Fruit fly (Drosophila melanogaster) whole organism, embryonic: ENCODE results near the gene Shawn.

Experiments
- ATbp ChIP-seq: fragments of 200-800 bp; sonication (Bioruptor generic); optimal IDR thresholded peaks from 2 replicates; lab custom pipeline; 2017; ENCODE audit warnings: missing biosample characterization, mild to moderate bottlenecking, missing genetic modification characterization, missing genetic modification reagents
- CG10274 ChIP-seq: fragments of 200-800 bp; sonication (Bioruptor generic); optimal IDR thresholded peaks from 3 replicates; lab custom pipeline; 2017; ENCODE audit warnings: missing biosample characterization, mild to moderate bottlenecking, missing genetic modification characterization
- CG10654 ChIP-seq: fragments of 200-800 bp; sonication (Bioruptor generic); optimal IDR thresholded peaks from 2 replicates; lab custom pipeline; 2016; ENCODE audit warnings: missing biosample characterization, missing genetic modification characterization
- CG13624 ChIP-seq: fragments of 200-800 bp; sonication (Bioruptor generic); optimal IDR thresholded peaks from 2 replicates; lab custom pipeline; 2016; ENCODE audit warnings: missing biosample characterization, missing genetic modification characterization
- CG14441 ChIP-seq: fragments of 200-800 bp; sonication (Bioruptor generic); IDR thresholded peaks from 2 replicates; pipeline ENCODE4 v1.3.6; 2022; ENCODE audit warnings: missing biosample characterization, missing genetic modification characterization
- CG14667 ChIP-seq: fragments of 200-800 bp; sonication (Bioruptor generic); IDR thresholded peaks from 2 replicates; pipeline ENCODE4 v1.3.6; 2022; ENCODE audit warnings: missing biosample characterization, missing genetic modification characterization
- CG15269 ChIP-seq: fragments of 200-800 bp; sonication (Bioruptor generic); optimal IDR thresholded peaks from 2 replicates; lab custom pipeline; 2018; ENCODE audit warnings: missing biosample characterization, mild to moderate bottlenecking, missing genetic modification characterization, moderate library complexity
- CG1529 ChIP-seq: fragments of 200-800 bp; sonication (Bioruptor generic); optimal IDR thresholded peaks from 3 replicates; lab custom pipeline; 2018; ENCODE audit warnings: missing biosample characterization, missing genetic modification characterization
- CG15601 ChIP-seq: fragments of 200-800 bp; sonication (Bioruptor generic); optimal IDR thresholded peaks from 3 replicates; lab custom pipeline; 2019; ENCODE audit warnings: missing biosample characterization, mild to moderate bottlenecking, missing genetic modification characterization, moderate library complexity
- CG16815 ChIP-seq: fragments of 200-800 bp; sonication (Bioruptor generic); optimal IDR thresholded peaks from 3 replicates; lab custom pipeline; 2017; ENCODE audit warnings: missing biosample characterization, mild to moderate bottlenecking, missing genetic modification characterization
- CG17186 ChIP-seq: fragments of 200-800 bp; sonication (Bioruptor generic); optimal IDR thresholded peaks from 3 replicates; lab custom pipeline; 2017; ENCODE audit warnings: missing biosample characterization, missing genetic modification reagents, missing genetic modification characterization
- CG17385 ChIP-seq: fragments of 200-800 bp; sonication (Bioruptor generic); optimal IDR thresholded peaks from 3 replicates; lab custom pipeline; 2018; ENCODE audit warnings: missing biosample characterization, mild to moderate bottlenecking, missing genetic modification characterization
- CG17912 ChIP-seq: fragments of 200-800 bp; sonication (Bioruptor generic); optimal IDR thresholded peaks from 2 replicates; lab custom pipeline; 2018; ENCODE audit warnings: missing biosample characterization, mild to moderate bottlenecking, missing genetic modification characterization
- CG1832 ChIP-seq: fragments of 200-800 bp; sonication (Bioruptor generic); optimal IDR thresholded peaks from 2 replicates; lab custom pipeline; 2017; ENCODE audit warnings: missing biosample characterization, mild to moderate bottlenecking, missing genetic modification characterization, inconsistent platforms
- CG18599 ChIP-seq: fragments of 200-800 bp; sonication (Bioruptor generic); optimal IDR thresholded peaks from 3 replicates; lab custom pipeline; 2017; ENCODE audit warnings: missing biosample characterization, missing genetic modification characterization, mild to moderate bottlenecking, moderate library complexity, missing genetic modification reagents
- CG30431 ChIP-seq: fragments of 200-800 bp; sonication (Bioruptor generic); optimal IDR thresholded peaks from 2 replicates; lab custom pipeline; 2017; ENCODE audit warnings: missing biosample characterization, missing genetic modification characterization
- CG3407 ChIP-seq: fragments of 200-800 bp; sonication (Bioruptor generic); optimal IDR thresholded peaks from 2 replicates; lab custom pipeline; 2018; ENCODE audit warnings: missing biosample characterization, mild to moderate bottlenecking, missing genetic modification characterization
- CG4328 ChIP-seq: fragments of 200-800 bp; sonication (Bioruptor generic); optimal IDR thresholded peaks from 3 replicates; lab custom pipeline; 2017; ENCODE audit warnings: missing biosample characterization, missing genetic modification reagents, missing genetic modification characterization
- CG4707 ChIP-seq: fragments of 200-800 bp; sonication (Bioruptor generic); optimal IDR thresholded peaks from 2 replicates; lab custom pipeline; 2018; ENCODE audit warnings: missing biosample characterization, mild to moderate bottlenecking, missing genetic modification characterization, moderate library complexity
- CG5180 ChIP-seq: fragments of 200-800 bp; sonication (Bioruptor generic); optimal IDR thresholded peaks from 3 replicates; lab custom pipeline; 2017; ENCODE audit warnings: missing biosample characterization, missing genetic modification characterization, mild to moderate bottlenecking, moderate library complexity, missing genetic modification reagents
- CG7271 ChIP-seq: fragments of 200-800 bp; sonication (Bioruptor generic); optimal IDR thresholded peaks from 2 replicates; lab custom pipeline; 2018; ENCODE audit warnings: missing biosample characterization, mild to moderate bottlenecking, missing genetic modification characterization, moderate library complexity
- CG7556 ChIP-seq: fragments of 200-800 bp; sonication (Bioruptor generic); optimal IDR thresholded peaks from 2 replicates; lab custom pipeline; 2017; ENCODE audit warnings: missing biosample characterization, mild to moderate bottlenecking, missing genetic modification characterization
- CG7839 ChIP-seq: fragments of 200-800 bp; sonication (Bioruptor generic); optimal IDR thresholded peaks from 3 replicates; lab custom pipeline; 2018; ENCODE audit warnings: missing biosample characterization, mild to moderate bottlenecking, missing genetic modification characterization, moderate library complexity
- CG8281 ChIP-seq: fragments of 200-800 bp; sonication (Bioruptor generic); optimal IDR thresholded peaks from 2 replicates; lab custom pipeline; 2018; ENCODE audit warnings: missing biosample characterization, mild to moderate bottlenecking, missing genetic modification characterization, moderate library complexity
- CG8388 ChIP-seq: fragments of 200-800 bp; sonication (Bioruptor generic); optimal IDR thresholded peaks from 2 replicates; lab custom pipeline; 2019; ENCODE audit warnings: missing biosample characterization, mild to moderate bottlenecking, missing genetic modification characterization, moderate library complexity
- CG8944 ChIP-seq: fragments of 200-800 bp; sonication (Bioruptor generic); optimal IDR thresholded peaks from 3 replicates; lab custom pipeline; 2016; ENCODE audit warnings: missing biosample characterization, missing genetic modification characterization
- CG9876 ChIP-seq: fragments of 200-800 bp; sonication (Bioruptor generic); optimal IDR thresholded peaks from 2 replicates; lab custom pipeline; 2016; ENCODE audit warnings: missing biosample characterization, missing genetic modification characterization
- CoRest ChIP-seq: fragments of 200-800 bp; sonication (Bioruptor generic); optimal IDR thresholded peaks from 3 replicates; lab custom pipeline; 2018; ENCODE audit warnings: missing biosample characterization, mild to moderate bottlenecking, missing genetic modification characterization, moderate library complexity
- Doc3 ChIP-seq: fragments of 200-800 bp; sonication (Bioruptor generic); IDR thresholded peaks from 3 replicates; pipeline ENCODE4 v1.3.6; 2022; ENCODE audit warnings: missing biosample characterization, missing genetic modification characterization; ENCODE audit not compliant: partially characterized antibody
- HLH4C ChIP-seq: fragments of 200-800 bp; sonication (Bioruptor generic); IDR thresholded peaks from 3 replicates; pipeline ENCODE4 v1.3.6; 2022; ENCODE audit warnings: missing biosample characterization, missing genetic modification characterization; ENCODE audit not compliant: partially characterized antibody
- Nf-YA ChIP-seq: fragments of 200-800 bp; sonication (Bioruptor generic); IDR thresholded peaks from 2 replicates; pipeline ENCODE4 v1.3.6; 2022; ENCODE audit warnings: missing biosample characterization, missing genetic modification characterization
- Oli ChIP-seq: fragments of 200-800 bp; sonication (Bioruptor generic); optimal IDR thresholded peaks from 2 replicates; lab custom pipeline; 2018; ENCODE audit warnings: missing biosample characterization, mild to moderate bottlenecking, missing genetic modification characterization, moderate library complexity
- Xrp1 ChIP-seq: fragments of 200-800 bp; sonication (Bioruptor generic); IDR thresholded peaks from 2 replicates; pipeline ENCODE4 v1.3.6; 2022; ENCODE audit warnings: missing biosample characterization, missing genetic modification characterization
- ash1 ChIP-seq: fragments of 200-800 bp; sonication (Bioruptor generic); optimal IDR thresholded peaks from 2 replicates; lab custom pipeline; 2018; ENCODE audit warnings: missing biosample characterization, mild to moderate bottlenecking, missing genetic modification characterization
- cato ChIP-seq: fragments of 200-800 bp; sonication (Bioruptor generic); optimal IDR thresholded peaks from 2 replicates; lab custom pipeline; 2016; ENCODE audit warnings: missing biosample characterization, missing genetic modification characterization, borderline replicate concordance
- danr ChIP-seq: fragments of 200-800 bp; sonication (Bioruptor generic); IDR thresholded peaks from 2 replicates; pipeline ENCODE4 v1.3.6; 2022; ENCODE audit warnings: missing biosample characterization, missing genetic modification characterization
- disco-r ChIP-seq: fragments of 200-800 bp; sonication (Bioruptor generic); optimal IDR thresholded peaks from 2 replicates; lab custom pipeline; 2016; ENCODE audit warnings: missing biosample characterization, missing genetic modification characterization
- ewg ChIP-seq: fragments of 200-800 bp; sonication (Bioruptor generic); optimal IDR thresholded peaks from 3 replicates; lab custom pipeline; 2017; ENCODE audit warnings: mild to moderate bottlenecking, missing biosample characterization, missing genetic modification reagents, missing genetic modification characterization
- gt ChIP-seq: fragments of 200-800 bp; sonication (Bioruptor generic); IDR thresholded peaks from 2 replicates; pipeline ENCODE4 v1.3.6; 2022; ENCODE audit warnings: missing biosample characterization, missing genetic modification characterization
- lilli ChIP-seq: fragments of 200-800 bp; sonication (Bioruptor generic); optimal IDR thresholded peaks from 3 replicates; lab custom pipeline; 2016; ENCODE audit warnings: missing biosample characterization, missing genetic modification characterization
- oc ChIP-seq: fragments of 200-800 bp; sonication (Bioruptor generic); optimal IDR thresholded peaks from 2 replicates; lab custom pipeline; 2018; ENCODE audit warnings: missing biosample characterization, mild to moderate bottlenecking, missing genetic modification characterization, moderate library complexity
- otp ChIP-seq: fragments of 200-800 bp; sonication (Bioruptor generic); IDR thresholded peaks from 3 replicates; pipeline ENCODE4, ENCODE4 v1.3.6; 2022; ENCODE audit warnings: missing biosample characterization, missing genetic modification characterization
- prd ChIP-seq, 3 experiments: fragments of >200 bp in 2 of 3; fragments of 200-800 bp in 1 of 3; sonication (Bioruptor generic) in 1 of 3; optimal IDR thresholded peaks in 2 of 3; IDR thresholded peaks in 1 of 3; 2 replicates in 2 of 3; 3 replicates in 1 of 3; pipeline versions ENCODE4 v1.3.6 to Lab custom; 2017 to 2022; ENCODE audit warnings: missing biosample characterization in 1 of 3, missing genetic modification characterization in 1 of 3
- ranshi ChIP-seq: fragments of 200-800 bp; sonication (Bioruptor generic); IDR thresholded peaks from 2 replicates; pipeline ENCODE4 v1.3.6; 2022; ENCODE audit warnings: missing biosample characterization, missing genetic modification characterization
- rib ChIP-seq: fragments of 200-800 bp; sonication (Bioruptor generic); IDR thresholded peaks from 2 replicates; pipeline ENCODE4 v1.3.6; 2022; ENCODE audit warnings: missing biosample characterization, missing genetic modification characterization
- salm ChIP-seq: fragments of 200-800 bp; sonication (Bioruptor generic); optimal IDR thresholded peaks from 2 replicates; lab custom pipeline; 2018; ENCODE audit warnings: missing biosample characterization, mild to moderate bottlenecking, missing genetic modification characterization
- sens ChIP-seq: fragments of 200-800 bp; sonication (Bioruptor generic); peaks from one replicate; lab custom pipeline; 2016; ENCODE audit warnings: missing biosample characterization, missing genetic modification characterization
- so ChIP-seq: fragments of 200-800 bp; sonication (Bioruptor generic); IDR thresholded peaks from 3 replicates; pipeline ENCODE4 v1.3.6; 2022; ENCODE audit warnings: missing biosample characterization, missing genetic modification characterization
- vfl ChIP-seq: fragments of 200-800 bp; sonication (Bioruptor generic); optimal IDR thresholded peaks from 2 replicates; lab custom pipeline; 2016; ENCODE audit warnings: missing biosample characterization, missing genetic modification characterization

Shawn gene

DNA sequence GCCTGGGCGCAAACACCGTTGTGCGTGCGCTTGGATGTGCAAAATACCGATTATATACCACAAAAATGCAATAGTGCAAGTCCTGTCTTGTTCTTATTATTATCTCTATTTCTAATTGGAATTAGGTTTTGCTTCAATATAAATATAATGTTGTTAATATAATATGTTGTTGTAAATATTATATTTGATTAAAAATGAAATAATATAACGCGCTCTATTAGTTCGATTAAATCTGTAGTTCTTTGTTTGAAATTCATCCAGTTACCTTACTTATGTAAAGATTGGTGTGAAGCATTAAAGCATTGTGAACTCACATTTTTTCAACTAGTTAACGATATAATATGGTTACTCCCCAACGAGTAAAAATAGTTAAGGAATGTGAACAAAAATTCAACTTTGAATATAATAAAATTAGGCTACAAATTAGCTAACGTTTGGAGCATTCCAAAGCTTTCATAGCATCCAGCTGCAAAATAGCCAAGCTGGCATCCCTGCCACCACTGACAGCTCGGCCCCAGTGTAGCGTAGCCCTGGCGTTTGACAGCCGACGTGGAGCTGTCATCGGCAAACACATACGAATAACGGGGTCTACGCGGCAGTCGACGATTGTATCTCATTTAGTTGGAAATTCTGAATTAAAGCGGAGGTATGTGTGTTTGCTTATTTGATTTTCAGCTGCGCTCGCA, 31.6 kb downstream of the Shawn start, which contains the start of the genes CG12237 and Sec61gamma (continued):
- TF ChIP-seq salm (tag; lab: Kevin White, UChicago) (no peak), CG10654 (GFP tag; lab: Kevin White, UChicago) (peak; percentile 3), CG17385 (GFP tag; lab: Kevin White, UChicago) (peak; percentile 9), ewg (GFP tag; lab: Kevin White, UChicago) (peak; percentile 11), CG17186 (GFP tag; lab: Kevin White, UChicago) (peak; percentile 29), CG1832 (no peak), CoRest (peak; percentile 53), CG15601 (peak; percentile 24), CG16815 (GFP tag; lab: Kevin White, UChicago) (no peak), CG30431 (no peak), CG7556 (no peak), CG4328 (GFP tag; lab: Kevin White, UChicago) (no peak), prd (optimal IDR thresholded peaks at IDR 0.05; lab: Kevin White, UChicago) (no peak), prd (GFP tag; IDR thresholded peaks at IDR 0.05; lab: Robert Waterston, UW) (no peak), CG7839 (tag; lab: Kevin White, UChicago) (no peak), rib (GFP tag; lab: Robert Waterston, UW) (peak; percentile 55), otp (GFP tag; lab: Robert Waterston, UW) (no peak), CG3407 (GFP tag; lab: Kevin White, UChicago) (no peak), CG10274 (no peak), lilli (GFP tag; lab: Kevin White, UChicago) (peak; percentile 25), CG8388 (GFP tag; lab: Kevin White, UChicago) (no peak), Oli (no peak), CG17912 (GFP tag; lab: Kevin White, UChicago) (no peak), oc (tag; lab: Kevin White, UChicago) (no peak), Nf-YA (no peak), so (0 out of 3 replicates have a peak, but pooled peaks have one; percentile 44), gt (GFP tag; lab: Robert Waterston, UW) (no peak), CG8944 (no peak), cato (no peak), CG5180 (no peak), Doc3 (GFP tag; lab: Robert Waterston, UW) (no peak), ATbp (GFP tag; lab: Kevin White, UChicago) (no peak), CG18599 (GFP tag; lab: Kevin White, UChicago) (no peak), CG14667 (GFP tag; lab: Robert Waterston, UW) (no peak), ash1 (no peak), CG7271 (tag; lab: Kevin White, UChicago) (no peak), CG4707 (GFP tag; lab: Kevin White, UChicago) (no peak), CG9876 (GFP tag; lab: Kevin White, UChicago) (no peak), HLH4C (GFP tag; lab: Robert Waterston, UW) (no peak), CG15269 (tag; lab: Kevin White, UChicago) (no peak), CG13624 (GFP tag; lab: Kevin White, UChicago) (peak; percentile 22), disco-r (no peak), sens (GFP tag; lab: Kevin White, UChicago) (peak; percentile 71), vfl (GFP tag; lab: Kevin White, UChicago) (no peak), Xrp1 (GFP tag; lab: Robert Waterston, UW) (no peak), CG8281 (no peak), danr (GFP tag; lab: Robert Waterston, UW) (no peak), ranshi (GFP tag; lab: Robert Waterston, UW) (no peak), CG1529 (GFP tag; lab: Kevin White, UChicago) (no peak), CG14441 (GFP tag; lab: Robert Waterston, UW) (no peak)
